Worm (Caenorhabditis elegans): ENCODE results near the gene nphp-1.

The nphp-1 gene

ce11 chrII:10662279-10662678 lies 10.2 kb upstream of the nphp-1 start (continued):
- no peak for TF ChIP-seq C17E4.6 (GFP tag; IDR thresholded peaks at IDR 0.05)
- TF ChIP-seq ztf-6 (GFP tag; IDR thresholded peaks at IDR 0.05), result no peak
- no peak for TF ChIP-seq let-607 (tag; optimal IDR thresholded peaks at IDR 0.05)

DNA sequence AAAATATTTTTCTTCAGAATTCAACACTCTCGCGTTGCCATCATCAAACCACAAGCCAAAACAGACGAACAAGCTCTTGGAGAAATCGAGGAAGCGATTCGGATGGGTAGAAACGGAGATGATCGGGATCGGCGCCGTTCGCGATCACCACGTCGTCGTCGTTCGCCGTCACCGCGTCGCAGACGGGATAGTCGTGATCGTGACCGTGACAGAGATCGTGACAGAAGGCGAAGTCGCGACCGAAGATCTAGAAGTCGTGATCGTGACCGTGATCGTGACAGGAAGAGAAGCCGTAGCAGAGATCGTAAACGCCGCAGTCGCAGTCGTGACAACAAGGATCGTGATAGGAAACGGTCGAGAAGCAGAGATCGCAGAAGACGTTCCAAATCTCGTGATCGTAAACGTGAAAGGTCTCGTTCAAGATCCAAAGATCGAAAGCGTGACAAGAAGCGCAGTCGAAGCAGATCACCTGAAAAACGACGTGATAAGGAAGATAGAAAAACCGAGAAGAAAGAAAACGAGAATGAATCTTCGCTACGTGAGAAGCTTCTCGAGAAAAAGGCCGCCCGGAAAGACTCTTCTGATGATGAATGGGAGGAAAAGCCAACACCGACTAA lies 9.5 kb upstream of the nphp-1 start:
- 0 out of 2 replicates have a peak, but pooled peaks have one; percentile 35 for TF ChIP-seq bed-1 (GFP tag; IDR thresholded peaks at IDR 0.05)
- no peak for TF ChIP-seq lin-35 (GFP tag; optimal IDR thresholded peaks at IDR 0.05)
- no peak for TF ChIP-seq ceh-27 (GFP tag; optimal IDR thresholded peaks at IDR 0.05)
- TF ChIP-seq snpc-3.4 (tag; optimal IDR thresholded peaks at IDR 0.05), result no peak

DNA sequence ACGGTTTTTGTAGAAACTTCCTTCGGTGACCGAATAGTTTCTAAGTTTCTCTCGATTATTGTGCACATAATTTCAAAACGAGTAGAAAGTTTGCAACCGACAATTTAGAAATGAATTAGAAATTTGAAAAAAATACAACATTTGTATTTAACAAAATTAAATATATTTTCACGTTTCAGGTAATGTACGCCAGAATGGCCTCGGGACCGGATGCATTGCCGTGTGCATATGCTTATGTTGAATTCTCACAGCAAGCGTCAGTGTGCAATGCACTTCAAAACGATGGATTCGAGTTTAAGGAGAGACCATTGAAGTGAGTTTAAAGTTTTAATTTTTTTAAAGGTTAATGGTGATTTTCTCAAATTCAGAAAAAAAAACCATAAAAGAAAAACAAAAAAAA lies 8.8 kb upstream of the nphp-1 start, which contains the start of gene marc-2:
Gene marc-2 (minus strand): TSS at position 101 of the 400 bp plus-strand sequence.
- no peak for TF ChIP-seq F37B4.10 (GFP tag; IDR thresholded peaks at IDR 0.05)
- peak; percentile 38; the same call in 1 of the 2 replicates for TF ChIP-seq madf-6 (GFP tag; IDR thresholded peaks at IDR 0.05)

DNA sequence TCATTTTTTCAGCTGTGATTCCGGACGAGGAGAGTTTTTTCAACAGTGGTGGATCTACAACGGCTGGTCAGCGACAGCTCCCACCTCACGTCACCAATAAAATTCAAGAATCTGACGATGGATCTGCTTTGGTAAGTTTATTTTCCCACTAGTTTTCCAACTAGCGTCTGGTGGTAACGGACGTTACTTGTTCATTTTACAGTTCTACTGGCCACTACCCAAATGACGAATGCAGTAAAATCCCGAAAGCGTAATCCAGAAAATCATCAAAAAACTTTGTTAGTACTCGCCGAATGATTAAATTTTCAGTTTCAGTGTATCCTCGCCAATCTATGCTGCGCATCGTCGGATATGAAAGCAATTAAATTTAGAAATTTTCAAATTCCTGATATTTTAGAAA lies 7.5 kb upstream of the nphp-1 start:
- TF ChIP-seq unc-130 (GFP tag; optimal IDR thresholded peaks at IDR 0.05) (no peak), lsl-1 (GFP tag; optimal IDR thresholded peaks at IDR 0.05) (no peak), ZK185.1 (tag; optimal IDR thresholded peaks at IDR 0.05; ENCODE audit: poor library complexity, severe bottlenecking) (no peak), attf-6 (GFP tag; IDR thresholded peaks at IDR 0.05) (no peak), tbp1 (GFP tag; optimal IDR thresholded peaks at IDR 0.05) (no peak), dpl-1 (GFP tag; optimal IDR thresholded peaks at IDR 0.05) (no peak), B0035.1 (tag; optimal IDR thresholded peaks at IDR 0.05) (no peak), nhr-179 (tag; optimal IDR thresholded peaks at IDR 0.05) (no peak), tbx-9 (tag; optimal IDR thresholded peaks at IDR 0.05; ENCODE audit: borderline replicate concordance) (no peak), ztf-3 (GFP tag; optimal IDR thresholded peaks at IDR 0.05) (no peak)

ce11 chrII:10658576-10659256 lies 6.7 kb upstream of the nphp-1 start, which contains the start of the genes snu-13 and rsp-7:
snu-13 (minus strand) TSS chrII:10658626.
rsp-7 (plus strand) TSS chrII:10659206.
- TF ChIP-seq let-526 (GFP tag; IDR thresholded peaks at IDR 0.05), result no peak
- no peak for TF ChIP-seq F57A8.1 (GFP tag; optimal IDR thresholded peaks at IDR 0.05)
- TF ChIP-seq lsl-1 (GFP tag; optimal IDR thresholded peaks at IDR 0.05), result peak; percentile 69
- no peak for TF ChIP-seq mel-28 (tag; optimal IDR thresholded peaks at IDR 0.05; ENCODE audit: borderline replicate concordance)
- no peak for TF ChIP-seq ceh-40 (GFP tag; IDR thresholded peaks at IDR 0.05)
- TF ChIP-seq Y95B8A.8 (GFP tag; IDR thresholded peaks at IDR 0.05), result no peak
- no peak for TF ChIP-seq snpc-1.1 (tag; optimal IDR thresholded peaks at IDR 0.05; ENCODE audit: insufficient read depth)
- TF ChIP-seq F55B11.4 (tag; optimal IDR thresholded peaks at IDR 0.05; ENCODE audit: borderline replicate concordance, insufficient read depth), result no peak
- TF ChIP-seq Y67H2A.10 (GFP tag; conservative IDR thresholded peaks at IDR 0.05), result no peak
- no peak for TF ChIP-seq snpc-3.4 (tag; optimal IDR thresholded peaks at IDR 0.05)
- no peak for TF ChIP-seq mes-4 (tag; optimal IDR thresholded peaks at IDR 0.05)
- TF ChIP-seq B0336.3 (GFP tag; IDR thresholded peaks at IDR 0.05), result no peak
- TF ChIP-seq F57C9.4 (tag; optimal IDR thresholded peaks at IDR 0.05), result no peak
- no peak for TF ChIP-seq rpc-1 (optimal IDR thresholded peaks at IDR 0.05)
- TF ChIP-seq rpc-1 (tag; optimal IDR thresholded peaks at IDR 0.05), result no peak
- TF ChIP-seq Y56A3A.18 (GFP tag; IDR thresholded peaks at IDR 0.05), result no peak
- TF ChIP-seq aptf-3 (GFP tag; IDR thresholded peaks at IDR 0.05), result no peak
- TF ChIP-seq Y53G8AR.9 (GFP tag; conservative IDR thresholded peaks at IDR 0.05), result no peak
- TF ChIP-seq F10E7.11 (tag; optimal IDR thresholded peaks at IDR 0.05), result no peak
- no peak for TF ChIP-seq C17E4.6 (GFP tag; IDR thresholded peaks at IDR 0.05)
- TF ChIP-seq C06A6.2 (GFP tag; conservative IDR thresholded peaks at IDR 0.05), result 0 out of 2 replicates have a peak, but pooled peaks have one; percentile 23
- TF ChIP-seq ztf-3 (GFP tag; optimal IDR thresholded peaks at IDR 0.05), result no peak
- peak; percentile 68 for TF ChIP-seq lin-54 (GFP tag; optimal IDR thresholded peaks at IDR 0.05)
- TF ChIP-seq lsy-27 (tag; optimal IDR thresholded peaks at IDR 0.05; ENCODE audit: borderline replicate concordance, insufficient read depth), result no peak
- TF ChIP-seq unc-130 (GFP tag; optimal IDR thresholded peaks at IDR 0.05), result no peak
